Worm (Caenorhabditis elegans) whole organism, L1 larva: ENCODE measurements around the gene C43D7.7.

ENCODE experiments used
- ama-1 ChIP-seq: fragments of 150-350 bp; optimal IDR thresholded peaks from 2 replicates; lab custom pipeline; 2014
- blmp-1 ChIP-seq: fragments of 150-350 bp; optimal IDR thresholded peaks from 2 replicates; lab custom pipeline; 2014; ENCODE audit warnings: missing biosample characterization, missing genetic modification characterization
- egl-27 ChIP-seq, 2 experiments: fragments of 150-350 bp in 1 of 2; sonication (generic microtip); optimal IDR thresholded peaks; 3 replicates each; lab custom pipeline; 2017 to 2018; ENCODE audit warnings: missing biosample characterization in 2 of 2, missing genetic modification characterization in 2 of 2, missing genetic modification reagents in 2 of 2
- elt-3 ChIP-seq, 6 experiments: fragments of 150-350 bp in 1 of 6; sonication (generic microtip); optimal IDR thresholded peaks; 2 replicates each; lab custom pipeline; 2017 to 2018; ENCODE audit warnings: missing biosample characterization in 6 of 6, missing genetic modification characterization in 6 of 6, inconsistent platforms in 1 of 6
- lin-13 ChIP-seq: fragments of 150-350 bp; optimal IDR thresholded peaks from 2 replicates; lab custom pipeline; 2014; ENCODE audit warnings: missing biosample characterization, missing genetic modification reagents, missing genetic modification characterization
- mdl-1 ChIP-seq, 2 experiments: fragments of 150-350 bp; optimal IDR thresholded peaks; 2 replicates each; lab custom pipeline; 2014 to 2017; ENCODE audit warnings: missing biosample characterization in 2 of 2, missing genetic modification characterization in 2 of 2, inconsistent platforms in 1 of 2
- nhr-12 ChIP-seq: sonication (generic microtip); optimal IDR thresholded peaks from 2 replicates; lab custom pipeline; 2017; ENCODE audit warnings: missing biosample characterization, missing genetic modification characterization
- nhr-28 ChIP-seq: fragments of 150-350 bp; optimal IDR thresholded peaks from 2 replicates; lab custom pipeline; 2014; ENCODE audit warnings: missing biosample characterization, missing genetic modification characterization
- nhr-76 ChIP-seq: sonication (generic microtip); optimal IDR thresholded peaks from 2 replicates; lab custom pipeline; 2017; ENCODE audit warnings: missing biosample characterization, missing genetic modification characterization
- skn-1 ChIP-seq: fragments of 150-350 bp; optimal IDR thresholded peaks from 2 replicates; lab custom pipeline; 2014; ENCODE audit warnings: missing biosample characterization, missing genetic modification characterization
- snpc-4 ChIP-seq: fragments of 150-350 bp; optimal IDR thresholded peaks from 2 replicates; lab custom pipeline; 2014; ENCODE audit warnings: missing biosample characterization, missing genetic modification characterization
- unc-86 ChIP-seq: sonication (generic microtip); optimal IDR thresholded peaks from 2 replicates; lab custom pipeline; 2016; ENCODE audit warnings: missing genetic modification characterization, missing compliant biosample characterization
- ztf-11 ChIP-seq, 2 experiments: sonication (generic microtip); optimal IDR thresholded peaks; 2 replicates each; lab custom pipeline; 2016 to 2017; ENCODE audit warnings: missing genetic modification characterization in 2 of 2, missing biosample characterization in 1 of 2, missing compliant biosample characterization in 1 of 2
- ztf-4 ChIP-seq: fragments of 150-350 bp; optimal IDR thresholded peaks from 2 replicates; lab custom pipeline; 2014; ENCODE audit warnings: missing biosample characterization, missing genetic modification characterization

DNA sequence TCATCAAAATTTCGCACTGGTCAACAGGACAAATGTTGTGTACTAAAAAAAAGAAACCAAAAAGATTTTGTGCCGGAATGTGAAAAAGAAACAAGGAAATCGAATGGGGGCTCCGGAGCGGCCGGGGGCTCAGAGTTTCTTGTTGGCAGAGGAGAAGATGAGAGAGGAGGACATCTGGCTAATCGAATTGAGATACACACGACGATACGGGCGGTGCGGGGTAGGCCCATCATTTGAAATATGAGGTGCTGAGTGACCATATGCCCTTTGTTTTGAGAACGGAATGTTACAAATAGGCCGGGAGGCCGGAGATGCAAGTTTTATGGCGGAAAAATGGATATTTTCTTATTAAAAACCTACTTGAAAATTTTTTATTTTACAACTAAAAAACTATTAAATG, 38.7 kb upstream of the C43D7.7 start:
- TF ChIP-seq blmp-1 (tag; lab: Kevin White, UChicago) (no peak), egl-27 (tag; optimal IDR thresholded peaks at IDR 0.05; lab: Kevin White, UChicago) (no peak), ztf-11 (tag; optimal IDR thresholded peaks at IDR 0.05; lab: Kevin White, UChicago) (no peak), ztf-4 (tag; lab: Kevin White, UChicago) (no peak), nhr-76 (tag; lab: Kevin White, UChicago) (no peak), nhr-12 (no peak), skn-1 (tag; lab: Kevin White, UChicago) (no peak), snpc-4 (tag; lab: Kevin White, UChicago) (no peak), mdl-1 (tag; optimal IDR thresholded peaks at IDR 0.05; lab: Kevin White, UChicago) (no peak), unc-86 (tag; lab: Kevin White, UChicago) (no peak), ama-1 (lab: Kevin White, UChicago) (no peak), lin-13 (GFP tag; lab: Kevin White, UChicago) (no peak), elt-3 (tag; optimal IDR thresholded peaks at IDR 0.05; lab: Kevin White, UChicago) (no peak), nhr-28 (tag; lab: Kevin White, UChicago) (no peak)
